Comparison of ENCODE assay signal across 6 worm cellular contexts in genomic region chrII:12823437-12823836, ce11.
TF ChIP-seq lines count a peak whose summit lies in the region.

Gene Y46G5A.36 (plus strand): TSS chrII:12823679.

TF ChIP-seq in whole organism, L1 larva, 84 proteins besides CTCF, POLR2A, EP300 and RAD21:
- TF ChIP-seq elt-3 (tag; optimal IDR thresholded peaks at IDR 0.05; lab: Kevin White, UChicago): peak in 1 of 6 experiments; percentile 15
- peak; percentile 71 for TF ChIP-seq elt-2 (tag; optimal IDR thresholded peaks at IDR 0.05; lab: Kevin White, UChicago)
- TF ChIP-seq unc-86 (tag; optimal IDR thresholded peaks at IDR 0.05; lab: Kevin White, UChicago): no peak
TF ChIP-seq in whole organism, L1 larva: peak in this region for 2.

TF ChIP-seq in whole organism, L2 larva, 48 proteins besides CTCF, POLR2A, EP300 and RAD21:
- TF ChIP-seq crh-2 (tag; optimal IDR thresholded peaks at IDR 0.05; lab: Kevin White, UChicago) (peak; percentile 8), ztf-1 (GFP tag; conservative IDR thresholded peaks at IDR 0.05; lab: Robert Waterston, UW) (no peak), sma-9 (GFP tag; optimal IDR thresholded peaks at IDR 0.05; lab: Kevin White, UChicago) (peak; percentile 21), sma-9 (tag; optimal IDR thresholded peaks at IDR 0.05; lab: Kevin White, UChicago) (no peak), fos-1 (tag; optimal IDR thresholded peaks at IDR 0.05; lab: Kevin White, UChicago) (peak; percentile 59)

TF ChIP-seq in whole organism, L3 larva, 47 proteins besides CTCF, POLR2A, EP300 and RAD21:
- TF ChIP-seq elt-2 (tag; optimal IDR thresholded peaks at IDR 0.05; lab: Kevin White, UChicago) (peak; percentile 90), nhr-67 (tag; optimal IDR thresholded peaks at IDR 0.05; lab: Kevin White, UChicago) (no peak), pqm-1 (tag; optimal IDR thresholded peaks at IDR 0.05; lab: Kevin White, UChicago) (peak; percentile 79)

TF ChIP-seq in whole organism, L4 larva, 104 proteins besides CTCF, POLR2A, EP300 and RAD21:
- TF ChIP-seq dmd-6 (GFP tag; IDR thresholded peaks at IDR 0.05; lab: Robert Waterston, UW) (peak; percentile 42), hlh-11 (tag; optimal IDR thresholded peaks at IDR 0.05; lab: Kevin White, UChicago) (peak; percentile 59), mxl-3 (GFP tag; optimal IDR thresholded peaks at IDR 0.05; lab: Kevin White, UChicago) (peak; percentile 59), T26A8.4 (GFP tag; IDR thresholded peaks at IDR 0.05; lab: Robert Waterston, UW) (no peak), mdl-1 (tag; optimal IDR thresholded peaks at IDR 0.05; lab: Kevin White, UChicago) (peak in 1 of 2 experiments; percentile 34), daf-16 (GFP tag; optimal IDR thresholded peaks at IDR 0.05; lab: Kevin White, UChicago) (no peak), daf-16 (tag; optimal IDR thresholded peaks at IDR 0.05; lab: Kevin White, UChicago) (peak; percentile 89), zfp-2 (tag; optimal IDR thresholded peaks at IDR 0.05; lab: Kevin White, UChicago) (no peak), dve-1 (tag; optimal IDR thresholded peaks at IDR 0.05; lab: Kevin White, UChicago; ENCODE audit: insufficient read depth) (peak; percentile 87), dmd-8 (GFP tag; IDR thresholded peaks at IDR 0.05; lab: Robert Waterston, UW) (no peak), madf-5 (GFP tag; IDR thresholded peaks at IDR 0.05; lab: Robert Waterston, UW) (no peak), ctbp-1 (GFP tag; IDR thresholded peaks at IDR 0.05; lab: Robert Waterston, UW) (no peak), hlh-30 (tag; optimal IDR thresholded peaks at IDR 0.05; lab: Kevin White, UChicago; ENCODE audit: insufficient read depth) (peak; percentile 75), pqm-1 (tag; optimal IDR thresholded peaks at IDR 0.05; lab: Kevin White, UChicago) (peak; percentile 82), nhr-28 (tag; optimal IDR thresholded peaks at IDR 0.05; lab: Kevin White, UChicago) (peak; percentile 77), ceh-62 (tag; optimal IDR thresholded peaks at IDR 0.05; lab: Kevin White, UChicago) (no peak), php-3 (GFP tag; IDR thresholded peaks at IDR 0.05; lab: Robert Waterston, UW) (peak; percentile 54; the same call in 1 of the 2 replicates)
TF ChIP-seq in whole organism, L4 larva: peak in this region for 10.

TF ChIP-seq in whole organism, late embryonic, 69 proteins besides CTCF, POLR2A, EP300 and RAD21:
- TF ChIP-seq pag-3 (tag; optimal IDR thresholded peaks at IDR 0.05; lab: Kevin White, UChicago; ENCODE audit: borderline replicate concordance) (no peak), elt-2 (tag; optimal IDR thresholded peaks at IDR 0.05; lab: Kevin White, UChicago) (peak; percentile 94)

TF ChIP-seq in whole organism, young adult, 124 proteins besides CTCF, POLR2A, EP300 and RAD21:
- TF ChIP-seq nhr-80 (tag; optimal IDR thresholded peaks at IDR 0.05; lab: Kevin White, UChicago) (peak; percentile 41), ceh-100 (GFP tag; IDR thresholded peaks at IDR 0.05; lab: Robert Waterston, UW) (no peak), K11D2.4 (GFP tag; IDR thresholded peaks at IDR 0.05; lab: Robert Waterston, UW) (no peak)
